Worm (Caenorhabditis elegans) whole organism, L4 larva: ENCODE data around the gene nkat-1.

ENCODE experiments used
- D1046.2 ChIP-seq: fragments of 200-800 bp; sonication (Bioruptor generic); IDR thresholded peaks from 2 replicates; pipeline ENCODE4 v1.3.6; 2022; ENCODE audit warnings: missing genetic modification characterization, missing compliant biosample characterization
- F37D6.2 ChIP-seq: sonication (generic microtip); optimal IDR thresholded peaks from 2 replicates; lab custom pipeline; 2016; ENCODE audit warnings: mild to moderate bottlenecking, missing genetic modification characterization, missing compliant biosample characterization
- F44E2.7 ChIP-seq: fragments of 200-800 bp; sonication (Bioruptor generic); IDR thresholded peaks from 2 replicates; pipeline ENCODE4 v2.1.2; 2022; ENCODE audit warnings: missing genetic modification characterization, missing compliant biosample characterization
- F49E8.2 ChIP-seq: sonication (generic microtip); optimal IDR thresholded peaks from 2 replicates; lab custom pipeline; 2016; ENCODE audit warnings: missing compliant biosample characterization, mild to moderate bottlenecking, missing genetic modification characterization, borderline replicate concordance
- R02D3.7 ChIP-seq: fragments of 150-350 bp; sonication (generic microtip); optimal IDR thresholded peaks from 3 replicates; lab custom pipeline; 2014; ENCODE audit warnings: missing biosample characterization, missing genetic modification characterization
- Y5F2A.4 ChIP-seq: fragments of 200-800 bp; sonication (Bioruptor generic); optimal IDR thresholded peaks from 2 replicates; lab custom pipeline; 2018; ENCODE audit warnings: mild to moderate bottlenecking, missing genetic modification characterization, missing compliant biosample characterization
- Y75B8A.6 ChIP-seq: fragments of 200-800 bp; sonication (Bioruptor generic); IDR thresholded peaks from 2 replicates; pipeline ENCODE4 v1.3.6; 2022; ENCODE audit warnings: missing genetic modification reagents, missing genetic modification characterization, missing compliant biosample characterization
- ZK337.2 ChIP-seq: fragments of 200-800 bp; sonication (Bioruptor generic); IDR thresholded peaks from 2 replicates; pipeline ENCODE4 v1.3.6; 2022; ENCODE audit warnings: missing genetic modification reagents, missing genetic modification characterization, missing compliant biosample characterization
- ZK546.5 ChIP-seq, 2 experiments: sonication (generic microtip); optimal IDR thresholded peaks; 2 replicates each; lab custom pipeline; 2017; ENCODE audit warnings: missing biosample characterization in 2 of 2, missing genetic modification characterization in 2 of 2
- ama-1 ChIP-seq: fragments of 150-350 bp; optimal IDR thresholded peaks from 2 replicates; lab custom pipeline; 2014; ENCODE audit warnings: inconsistent platforms, mixed read lengths
- arid-1 ChIP-seq: fragments of 200-800 bp; sonication (Bioruptor generic); conservative IDR thresholded peaks from 2 replicates; pipeline ENCODE4 v1.3.6; 2022; ENCODE audit warnings: missing genetic modification reagents, missing genetic modification characterization, missing compliant biosample characterization
- ceh-20 ChIP-seq: fragments of 200-800 bp; sonication (Bioruptor generic); IDR thresholded peaks from 2 replicates; pipeline ENCODE4 v1.3.6; 2022; ENCODE audit warnings: missing genetic modification reagents, missing genetic modification characterization, missing compliant biosample characterization
- ceh-32 ChIP-seq: sonication (generic microtip); optimal IDR thresholded peaks from 2 replicates; lab custom pipeline; 2016; ENCODE audit warnings: mild to moderate bottlenecking, missing genetic modification characterization, missing compliant biosample characterization; ENCODE audit not compliant: poor library complexity
- ceh-44 ChIP-seq: fragments of 200-800 bp; sonication (Bioruptor generic); IDR thresholded peaks from 2 replicates; pipeline ENCODE4 v1.3.6; 2022; ENCODE audit warnings: missing genetic modification reagents, missing genetic modification characterization, missing compliant biosample characterization
- ceh-82 ChIP-seq: sonication (generic microtip); optimal IDR thresholded peaks from 2 replicates; lab custom pipeline; 2017; ENCODE audit warnings: missing biosample characterization, missing genetic modification characterization
- ces-1 ChIP-seq: fragments of 150-350 bp; sonication (generic microtip); optimal IDR thresholded peaks from 4 replicates; lab custom pipeline; 2014; ENCODE audit warnings: missing biosample characterization, missing genetic modification reagents, missing genetic modification characterization
- cey-2 ChIP-seq: sonication (generic microtip); optimal IDR thresholded peaks from 3 replicates; lab custom pipeline; 2017; ENCODE audit warnings: missing genetic modification characterization, mild to moderate bottlenecking, missing compliant biosample characterization, antibody characterized with exemption, borderline replicate concordance; ENCODE audit not compliant: insufficient read depth
- daf-19 ChIP-seq: fragments of 200-800 bp; sonication (Bioruptor generic); conservative IDR thresholded peaks from 2 replicates; pipeline ENCODE4 v1.3.6; 2022; ENCODE audit warnings: missing genetic modification characterization, missing compliant biosample characterization
- daf-8 ChIP-seq: fragments of 200-800 bp; sonication (Bioruptor generic); IDR thresholded peaks from 2 replicates; pipeline ENCODE4 v1.3.6; 2022; ENCODE audit warnings: missing genetic modification characterization, missing compliant biosample characterization
- dmd-8 ChIP-seq: fragments of 200-800 bp; sonication (Bioruptor generic); IDR thresholded peaks from 2 replicates; pipeline ENCODE4 v1.3.6; 2022; ENCODE audit warnings: missing genetic modification characterization, missing compliant biosample characterization
- dpl-1 ChIP-seq: fragments of 150-350 bp; optimal IDR thresholded peaks from 2 replicates; lab custom pipeline; 2014; ENCODE audit warnings: missing biosample characterization, missing genetic modification reagents, missing genetic modification characterization
- duxl-1 ChIP-seq: sonication (generic microtip); optimal IDR thresholded peaks from 2 replicates; lab custom pipeline; 2016; ENCODE audit warnings: mild to moderate bottlenecking, missing genetic modification characterization, moderate library complexity, missing compliant biosample characterization; ENCODE audit not compliant: poor library complexity
- dve-1 ChIP-seq: sonication (generic microtip); optimal IDR thresholded peaks from 2 replicates; lab custom pipeline; 2017; ENCODE audit warnings: antibody characterized with exemption, mild to moderate bottlenecking, missing genetic modification characterization, missing compliant biosample characterization; ENCODE audit not compliant: insufficient read depth
- egl-27 ChIP-seq: sonication (generic microtip); optimal IDR thresholded peaks from 3 replicates; lab custom pipeline; 2017; ENCODE audit warnings: missing biosample characterization, missing genetic modification reagents, missing genetic modification characterization
- egl-43 ChIP-seq: fragments of 200-800 bp; sonication (Bioruptor generic); IDR thresholded peaks from 2 replicates; pipeline ENCODE4 v1.3.6; 2022; ENCODE audit warnings: missing genetic modification reagents, missing genetic modification characterization, missing compliant biosample characterization
- gei-8 ChIP-seq: fragments of 200-800 bp; sonication (Bioruptor generic); optimal IDR thresholded peaks from 2 replicates; lab custom pipeline; 2018; ENCODE audit warnings: mild to moderate bottlenecking, missing genetic modification characterization, missing compliant biosample characterization
- hif-1 ChIP-seq, 2 experiments: sonication (generic microtip); optimal IDR thresholded peaks; 2 replicates each; lab custom pipeline; 2016 to 2017; ENCODE audit warnings: missing compliant biosample characterization in 2 of 2, missing genetic modification characterization in 2 of 2, missing genetic modification reagents in 2 of 2, missing genotype in 2 of 2, mild to moderate bottlenecking in 1 of 2
- hlh-30 ChIP-seq: sonication (generic microtip); optimal IDR thresholded peaks from 2 replicates; lab custom pipeline; 2017; ENCODE audit warnings: antibody characterized with exemption, mild to moderate bottlenecking, missing genetic modification characterization, missing compliant biosample characterization; ENCODE audit not compliant: insufficient read depth
- lin-1 ChIP-seq: fragments of 200-800 bp; sonication (Bioruptor generic); IDR thresholded peaks from 2 replicates; pipeline ENCODE4 v1.3.6; 2022; ENCODE audit warnings: missing genetic modification reagents, missing genetic modification characterization, missing compliant biosample characterization
- lin-13 ChIP-seq: fragments of 150-350 bp; optimal IDR thresholded peaks from 2 replicates; lab custom pipeline; 2014; ENCODE audit warnings: missing biosample characterization, missing genetic modification reagents, missing genetic modification characterization
- lin-15B ChIP-seq: fragments of 150-350 bp; sonication (generic microtip); optimal IDR thresholded peaks from 3 replicates; lab custom pipeline; 2014; ENCODE audit warnings: missing biosample characterization, missing genetic modification characterization
- lin-29 ChIP-seq: fragments of 200-800 bp; sonication (Bioruptor generic); IDR thresholded peaks from 2 replicates; pipeline ENCODE4 v1.3.6; 2022; ENCODE audit warnings: missing genetic modification reagents, missing genetic modification characterization, missing compliant biosample characterization
- madf-9 ChIP-seq: fragments of 200-800 bp; sonication (Bioruptor generic); conservative IDR thresholded peaks from 2 replicates; pipeline ENCODE4 v1.3.6; 2022; ENCODE audit warnings: missing genetic modification reagents, missing genetic modification characterization, missing compliant biosample characterization
- mxl-2 ChIP-seq: fragments of 200-800 bp; sonication (Bioruptor generic); conservative IDR thresholded peaks from 2 replicates; pipeline ENCODE4 v1.3.6; 2022; ENCODE audit warnings: missing genetic modification reagents, missing genetic modification characterization, missing compliant biosample characterization
- mxl-3 ChIP-seq: fragments of 200-800 bp; sonication (Bioruptor generic); optimal IDR thresholded peaks from 2 replicates; lab custom pipeline; 2018; ENCODE audit warnings: mild to moderate bottlenecking, missing genetic modification characterization, missing compliant biosample characterization
- nhr-28 ChIP-seq: fragments of 150-350 bp; optimal IDR thresholded peaks from 2 replicates; lab custom pipeline; 2014; ENCODE audit warnings: missing biosample characterization, missing genetic modification characterization
- nhr-41 ChIP-seq: fragments of 200-800 bp; sonication (Bioruptor generic); IDR thresholded peaks from 2 replicates; pipeline ENCODE4 v1.3.6; 2022; ENCODE audit warnings: missing genetic modification reagents, missing genetic modification characterization, missing compliant biosample characterization
- nhr-6 ChIP-seq: fragments of 150-350 bp; optimal IDR thresholded peaks from 2 replicates; lab custom pipeline; 2014; ENCODE audit warnings: missing biosample characterization, missing genetic modification characterization
- nhr-76 ChIP-seq: fragments of 150-350 bp; optimal IDR thresholded peaks from 2 replicates; lab custom pipeline; 2014; ENCODE audit warnings: missing biosample characterization, missing genetic modification characterization
- nhr-77 ChIP-seq: fragments of 150-350 bp; optimal IDR thresholded peaks from 2 replicates; lab custom pipeline; 2014; ENCODE audit warnings: missing biosample characterization, missing genetic modification characterization
- pha-4 ChIP-seq, 2 experiments: fragments of 150-350 bp in 1 of 2; fragments of 200-800 bp in 1 of 2; sonication (Bioruptor generic) in 1 of 2; IDR thresholded peaks in 1 of 2; optimal IDR thresholded peaks in 1 of 2; 2 replicates each; pipeline versions ENCODE4 v1.3.6 to Lab custom; 2014 to 2022; ENCODE audit warnings: missing genetic modification characterization in 2 of 2, missing genetic modification reagents in 2 of 2, missing biosample characterization in 1 of 2, missing compliant biosample characterization in 1 of 2
- pqm-1 ChIP-seq: sonication (generic microtip); optimal IDR thresholded peaks from 2 replicates; lab custom pipeline; 2017; ENCODE audit warnings: missing biosample characterization, missing genetic modification characterization
- rbr-2 ChIP-seq: sonication (generic microtip); optimal IDR thresholded peaks from 2 replicates; lab custom pipeline; 2016; ENCODE audit warnings: missing genotype, missing genetic modification characterization, missing compliant biosample characterization
- set-16 ChIP-seq: fragments of 200-800 bp; sonication (Bioruptor generic); IDR thresholded peaks from 2 replicates; pipeline ENCODE4 v1.3.6; 2022; ENCODE audit warnings: missing genetic modification reagents, missing genetic modification characterization, missing compliant biosample characterization
- tag-97 ChIP-seq: fragments of 200-800 bp; sonication (Bioruptor generic); IDR thresholded peaks from 2 replicates; pipeline ENCODE4 v1.3.6; 2022; ENCODE audit warnings: missing genetic modification characterization, missing compliant biosample characterization
- vab-7 ChIP-seq: fragments of 200-800 bp; sonication (Bioruptor generic); IDR thresholded peaks from 2 replicates; pipeline ENCODE4 v1.3.6; 2022; ENCODE audit warnings: missing genetic modification reagents, missing genetic modification characterization, missing compliant biosample characterization
- zfp-3 ChIP-seq: fragments of 200-800 bp; sonication (Bioruptor generic); conservative IDR thresholded peaks from 2 replicates; pipeline ENCODE4 v1.3.6; 2022; ENCODE audit warnings: missing genetic modification reagents, missing genetic modification characterization, missing compliant biosample characterization
- zip-11 ChIP-seq: fragments of 200-800 bp; sonication (Bioruptor generic); IDR thresholded peaks from 2 replicates; pipeline ENCODE4 v1.3.6; 2022; ENCODE audit warnings: missing genetic modification characterization, missing compliant biosample characterization
- zip-2 ChIP-seq: fragments of 150-350 bp; optimal IDR thresholded peaks from 2 replicates; lab custom pipeline; 2014; ENCODE audit warnings: missing biosample characterization, missing genetic modification characterization
- ztf-7 ChIP-seq: fragments of 150-350 bp; optimal IDR thresholded peaks from 2 replicates; lab custom pipeline; 2014; ENCODE audit warnings: missing biosample characterization, missing genetic modification characterization

Gene nkat-1

DNA sequence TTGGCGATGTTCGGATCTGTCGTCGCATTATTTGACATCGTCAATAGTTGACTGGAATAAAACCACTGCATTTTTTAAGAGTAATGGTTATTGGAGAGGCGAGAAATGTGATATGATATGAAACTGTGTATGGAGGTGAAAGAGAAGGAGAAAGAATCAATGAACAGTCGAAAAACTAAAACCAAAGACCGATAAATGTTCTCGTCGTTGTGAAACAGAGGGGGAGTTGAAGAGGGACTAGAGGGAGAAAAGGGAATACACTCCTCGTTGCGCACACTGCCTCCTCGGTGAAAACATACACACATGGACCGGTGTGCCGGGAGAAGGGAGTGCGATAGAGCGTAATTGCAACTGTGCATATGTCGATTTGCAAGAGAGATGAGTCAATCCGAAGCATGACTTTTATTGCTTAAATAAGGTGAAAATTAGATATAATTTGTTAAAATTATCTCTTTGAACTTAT, 29.7 kb upstream of the nkat-1 start, which contains the start of gene sym-4 (continued):
- TF ChIP-seq lin-29 (GFP tag; lab: Robert Waterston, UW) (no peak), dmd-8 (GFP tag; lab: Robert Waterston, UW) (no peak), Y5F2A.4 (GFP tag; lab: Kevin White, UChicago) (no peak), lin-1 (GFP tag; lab: Robert Waterston, UW) (peak; percentile 89), nhr-76 (tag; lab: Kevin White, UChicago) (peak; percentile 72), duxl-1 (tag; lab: Kevin White, UChicago) (peak; percentile 44), egl-27 (tag; lab: Kevin White, UChicago) (no peak), F49E8.2 (tag; lab: Kevin White, UChicago) (no peak), cey-2 (tag; lab: Kevin White, UChicago) (no peak), lin-13 (GFP tag; lab: Kevin White, UChicago) (peak; percentile 95), pqm-1 (tag; lab: Kevin White, UChicago) (peak; percentile 89), gei-8 (GFP tag; lab: Kevin White, UChicago) (no peak), daf-19 (0 out of 2 replicates have a peak, but pooled peaks have one; percentile 47), madf-9 (GFP tag; lab: Robert Waterston, UW) (peak; percentile 78; the same call in 1 of the 2 replicates), nhr-28 (tag; lab: Kevin White, UChicago) (peak; percentile 98), ztf-7 (tag; lab: Kevin White, UChicago) (peak; percentile 27), ama-1 (peak; percentile 24), tag-97 (no peak), ceh-44 (GFP tag; lab: Robert Waterston, UW) (no peak), nhr-6 (tag; lab: Kevin White, UChicago) (peak; percentile 91), ZK546.5 (tag; optimal IDR thresholded peaks at IDR 0.05; lab: Kevin White, UChicago) (peak in 1 of 2 experiments; percentile 27), rbr-2 (tag; lab: Kevin White, UChicago) (peak; percentile 89), zip-11 (GFP tag; lab: Robert Waterston, UW) (no peak), hif-1 (tag; optimal IDR thresholded peaks at IDR 0.05; lab: Kevin White, UChicago) (peak in 1 of 2 experiments; percentile 74), ces-1 (GFP tag; lab: Kevin White, UChicago) (no peak), egl-43 (GFP tag; lab: Robert Waterston, UW) (peak; percentile 71), ceh-82 (tag; lab: Kevin White, UChicago) (no peak), D1046.2 (GFP tag; lab: Robert Waterston, UW) (no peak), ceh-32 (no peak), Y75B8A.6 (GFP tag; lab: Robert Waterston, UW) (no peak), vab-7 (GFP tag; lab: Robert Waterston, UW) (peak; percentile 40; the same call in 1 of the 2 replicates), arid-1 (peak; percentile 76), ceh-20 (GFP tag; lab: Robert Waterston, UW) (peak; percentile 90), nhr-77 (peak; percentile 97), R02D3.7 (tag; lab: Kevin White, UChicago) (no peak), F37D6.2 (tag; lab: Kevin White, UChicago) (peak; percentile 41), mxl-2 (no peak), hlh-30 (tag; lab: Kevin White, UChicago) (peak; percentile 94), nhr-41 (GFP tag; lab: Robert Waterston, UW) (peak; percentile 46; the same call in 1 of the 2 replicates), lin-15B (tag; lab: Kevin White, UChicago) (no peak), set-16 (GFP tag; lab: Robert Waterston, UW) (peak; percentile 41; the same call in 1 of the 2 replicates), pha-4 (GFP tag; IDR thresholded peaks at IDR 0.05; lab: Robert Waterston, UW) (peak; percentile 25; the same call in 1 of the 2 replicates), pha-4 (tag; optimal IDR thresholded peaks at IDR 0.05; lab: Kevin White, UChicago) (peak; percentile 35), zip-2 (tag; lab: Kevin White, UChicago) (no peak), daf-8 (GFP tag; lab: Robert Waterston, UW) (no peak), ZK337.2 (no peak), mxl-3 (GFP tag; lab: Kevin White, UChicago) (peak; percentile 100), dpl-1 (GFP tag; lab: Kevin White, UChicago) (peak; percentile 77), F44E2.7 (no peak), zfp-3 (GFP tag; lab: Robert Waterston, UW) (peak; percentile 82), dve-1 (tag; lab: Kevin White, UChicago) (peak; percentile 99)
